Fruit fly (Drosophila melanogaster) whole organism: ENCODE results near the gene CG42272.

Experiments
- CG8478 ChIP-seq: fragments of >200 bp; optimal IDR thresholded peaks from 2 replicates; lab custom pipeline; 2018; ENCODE audit warnings: inconsistent platforms
- Dll ChIP-seq: fragments of >200 bp; optimal IDR thresholded peaks from 2 replicates; lab custom pipeline; 2017
- pan ChIP-seq: fragments of >200 bp; optimal IDR thresholded peaks from 2 replicates; lab custom pipeline; 2017
- psq ChIP-seq: fragments of >200 bp; optimal IDR thresholded peaks from 2 replicates; lab custom pipeline; 2017
- usp ChIP-seq: fragments of >200 bp; optimal IDR thresholded peaks from 2 replicates; lab custom pipeline; 2017; ENCODE audit warnings: missing biosample characterization, missing genetic modification characterization, mixed read lengths

DNA sequence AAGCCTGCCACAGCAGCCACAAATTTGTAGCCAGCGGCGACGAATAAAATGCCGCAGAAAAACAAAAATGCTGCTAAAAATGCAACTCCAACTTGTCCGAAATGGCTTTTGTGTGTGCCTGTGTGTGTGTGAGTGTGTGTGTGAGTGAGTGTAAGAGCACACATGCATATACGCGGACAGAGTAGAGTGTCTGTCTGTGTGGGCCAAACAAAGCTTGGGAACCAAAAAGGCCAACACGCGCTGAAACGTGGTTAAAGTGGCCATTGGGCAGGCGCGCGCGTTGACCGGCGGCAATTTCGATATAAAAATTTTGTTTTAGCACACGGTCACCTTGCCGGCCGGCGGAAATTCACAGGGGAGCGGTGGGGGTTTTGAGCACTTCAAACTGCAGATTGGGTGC is 32.6 kb downstream of the CG42272 start:
- TF ChIP-seq pan (lab: Kevin White, UChicago): no peak
- TF ChIP-seq psq (lab: Kevin White, UChicago): no peak
- no peak for TF ChIP-seq CG8478 (lab: Kevin White, UChicago)
- no peak for TF ChIP-seq Dll
- no peak for TF ChIP-seq usp (GFP tag; lab: Kevin White, UChicago)
